Fruit fly (Drosophila melanogaster): Measurements from ENCODE around the gene CG13760.
A peak's percentile ranks its signal among the peaks of the same experiment; 100 is the strongest.

Gene CG13760

DNA sequence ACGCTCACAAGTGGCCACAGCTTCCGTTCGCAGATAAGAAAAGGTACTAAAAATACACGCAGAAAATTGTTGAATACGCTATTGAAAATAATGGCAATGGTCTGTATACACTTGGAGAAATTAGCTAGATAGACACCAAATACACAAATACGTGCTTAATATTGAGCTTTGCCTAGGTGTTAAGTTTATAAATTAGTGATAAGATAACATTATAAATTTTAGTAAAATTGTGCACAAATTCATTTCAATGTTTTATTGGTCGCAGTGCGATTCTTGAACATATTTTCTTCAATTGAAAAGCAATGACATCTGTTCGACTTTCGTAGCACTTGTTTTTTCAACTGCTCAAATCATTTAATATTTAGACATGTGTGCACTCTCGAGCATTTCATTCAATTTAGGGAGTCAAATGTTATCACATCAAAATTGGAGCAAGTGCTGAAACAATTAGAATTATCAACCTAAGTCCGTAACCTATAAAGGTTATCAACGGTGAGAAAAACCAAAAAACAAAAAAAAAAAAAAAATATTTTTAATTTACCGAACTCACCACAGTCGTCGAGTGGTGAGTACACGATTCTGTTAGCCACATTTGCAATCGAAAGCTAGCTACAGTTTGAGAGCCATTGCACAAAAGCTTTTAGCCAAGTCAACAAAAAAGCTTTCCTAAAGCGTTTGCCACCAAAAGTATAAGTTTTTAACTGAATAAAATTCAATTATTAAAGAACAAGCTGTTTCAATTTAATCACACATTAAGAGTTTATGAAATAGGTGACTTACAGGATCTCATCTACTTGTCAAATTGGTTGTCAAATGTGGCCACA is 38.6 kb downstream of the CG13760 start (continued):
- TF ChIP-seq row (GFP tag; IDR thresholded peaks at IDR 0.05) = peak; percentile 65; the same call in 2 of the 3 replicates
- TF ChIP-seq Usf (GFP tag; optimal IDR thresholded peaks at IDR 0.05) = no peak
- no peak for TF ChIP-seq CG11560 (tag; IDR thresholded peaks at IDR 0.05)
- no peak for TF ChIP-seq CG2712 (tag; optimal IDR thresholded peaks at IDR 0.05)
- TF ChIP-seq CG17612 (GFP tag; IDR thresholded peaks at IDR 0.05) = no peak
- no peak for TF ChIP-seq CG31365 (tag; optimal IDR thresholded peaks at IDR 0.05)
- TF ChIP-seq CG9797 (GFP tag; optimal IDR thresholded peaks at IDR 0.05) = no peak
- no peak for TF ChIP-seq cad (GFP tag; optimal IDR thresholded peaks at IDR 0.05)
- TF ChIP-seq yki (optimal IDR thresholded peaks at IDR 0.05) = no peak
- no peak for TF ChIP-seq twi (tag; optimal IDR thresholded peaks at IDR 0.05)
- peak; percentile 4 for TF ChIP-seq tap (tag; optimal IDR thresholded peaks at IDR 0.05)
- no peak for TF ChIP-seq slp2 (GFP tag; optimal IDR thresholded peaks at IDR 0.05)
- TF ChIP-seq Hr39 (optimal IDR thresholded peaks at IDR 0.05) = no peak
- TF ChIP-seq CG16779 (GFP tag; IDR thresholded peaks at IDR 0.05) = no peak
- no peak for TF ChIP-seq Neu2 (GFP tag; optimal IDR thresholded peaks at IDR 0.05; ENCODE audit: borderline replicate concordance)
- no peak for TF ChIP-seq gcm (GFP tag; optimal IDR thresholded peaks at IDR 0.05)
- peak; percentile 21; the same call in 1 of the 3 replicates for TF ChIP-seq dysf (GFP tag; IDR thresholded peaks at IDR 0.05)
- TF ChIP-seq Vsx1 (GFP tag; optimal IDR thresholded peaks at IDR 0.05) = no peak
- TF ChIP-seq ac (GFP tag; optimal IDR thresholded peaks at IDR 0.05) = no peak
- TF ChIP-seq CG34224 (GFP tag; IDR thresholded peaks at IDR 0.05; ENCODE audit: partially characterized antibody) = no peak
- no peak for TF ChIP-seq CkIIα-i1 (GFP tag; IDR thresholded peaks at IDR 0.05)
- TF ChIP-seq Scr (GFP tag; IDR thresholded peaks at IDR 0.05; ENCODE audit: partially characterized antibody) = no peak
- TF ChIP-seq CG12942 (GFP tag; optimal IDR thresholded peaks at IDR 0.05) = no peak
- peak; percentile 46 for TF ChIP-seq CG2678 (tag; optimal IDR thresholded peaks at IDR 0.05)
- no peak for TF ChIP-seq Optix (GFP tag; IDR thresholded peaks at IDR 0.05)
- no peak for TF ChIP-seq CG1792 (GFP tag; optimal IDR thresholded peaks at IDR 0.05)
- TF ChIP-seq CG2120 (GFP tag; optimal IDR thresholded peaks at IDR 0.05) = peak; percentile 16
- TF ChIP-seq ro (GFP tag; IDR thresholded peaks at IDR 0.05) = no peak
- TF ChIP-seq stwl (tag; optimal IDR thresholded peaks at IDR 0.05) = peak; percentile 12
- no peak for TF ChIP-seq CG17186 (GFP tag; optimal IDR thresholded peaks at IDR 0.05)
- no peak for TF ChIP-seq CG10654 (GFP tag; optimal IDR thresholded peaks at IDR 0.05)
- no peak for TF ChIP-seq CG4707 (GFP tag; optimal IDR thresholded peaks at IDR 0.05)
- TF ChIP-seq amos (GFP tag; IDR thresholded peaks at IDR 0.05; ENCODE audit: partially characterized antibody) = no peak
- peak; percentile 21; the same call in 1 of the 2 replicates for TF ChIP-seq Rfx (GFP tag; IDR thresholded peaks at IDR 0.05)
- TF ChIP-seq CG3847 (GFP tag; IDR thresholded peaks at IDR 0.05) = no peak
- no peak for TF ChIP-seq D (optimal IDR thresholded peaks at IDR 0.05)
- no peak for TF ChIP-seq D (GFP tag; optimal IDR thresholded peaks at IDR 0.05)
- no peak for TF ChIP-seq CG10959 (GFP tag; IDR thresholded peaks at IDR 0.05)
- TF ChIP-seq az2 (GFP tag; optimal IDR thresholded peaks at IDR 0.05) = no peak
- peak; percentile 5 for TF ChIP-seq Xbp1 (GFP tag; optimal IDR thresholded peaks at IDR 0.05)
- no peak for TF ChIP-seq CG17328 (GFP tag; IDR thresholded peaks at IDR 0.05)
- no peak for TF ChIP-seq CG9727 (GFP tag; optimal IDR thresholded peaks at IDR 0.05)

DNA sequence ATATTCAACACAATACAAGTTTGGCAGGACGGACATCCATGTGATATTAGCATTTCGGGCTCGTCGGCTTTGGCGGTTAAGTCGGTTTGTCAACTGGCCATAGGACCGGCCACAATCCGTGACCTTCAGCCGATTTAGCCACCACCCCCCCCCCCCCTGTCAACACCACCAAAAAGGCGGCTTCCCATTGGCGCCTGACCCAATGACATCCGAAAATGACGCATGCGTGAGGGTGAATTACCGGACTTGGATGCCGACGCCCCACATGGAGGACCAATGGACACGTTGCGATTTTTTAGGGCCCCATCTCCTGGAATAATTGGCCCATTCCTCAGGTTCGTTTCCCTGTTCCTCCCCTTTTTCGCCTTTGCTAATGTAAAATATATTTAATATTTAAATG is 39.2 kb downstream of the CG13760 start:
- TF ChIP-seq Nf-YC (tag; optimal IDR thresholded peaks at IDR 0.05) (peak; percentile 87), CG11504 (tag; optimal IDR thresholded peaks at IDR 0.05) (no peak), CG11696 (GFP tag; IDR thresholded peaks at IDR 0.05) (no peak), Nf-YB (GFP tag; optimal IDR thresholded peaks at IDR 0.05) (peak; percentile 78), CG34376 (GFP tag; optimal IDR thresholded peaks at IDR 0.05) (no peak)

Measured in whole organism, embryonic.